Fruit fly (Drosophila melanogaster): ENCODE data around the gene CG13071.

DNA sequence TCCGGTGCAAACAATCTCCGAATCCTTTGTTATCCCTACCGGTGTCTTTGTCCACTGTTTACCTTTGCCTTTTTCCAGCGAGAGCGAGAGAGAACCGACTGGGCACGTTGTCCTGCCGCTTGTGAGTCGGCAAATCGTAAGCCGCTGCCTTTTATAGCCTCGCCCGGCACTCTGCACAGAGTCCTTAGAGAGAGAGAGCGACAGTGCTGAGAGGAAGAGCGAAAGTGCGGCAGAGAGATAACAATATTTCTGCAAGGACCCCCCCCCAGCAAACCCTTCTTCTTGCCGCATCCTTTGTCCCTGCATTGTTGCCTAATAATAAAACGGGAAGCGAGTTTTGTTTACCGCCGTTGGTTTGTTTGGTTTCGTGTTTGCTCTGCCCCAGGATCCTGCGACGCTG, 10.3 kb upstream of the CG13071 start, which contains the start of gene CG13055:
- no peak for TF ChIP-seq CG8478 (optimal IDR thresholded peaks at IDR 0.05)
- no peak for TF ChIP-seq CTCF (optimal IDR thresholded peaks at IDR 0.05)

Data from S2 (cell line).